Fruit fly (Drosophila melanogaster) whole organism, embryonic: Measurements from ENCODE around the gene mldr.

Experiments used
- Abd-B ChIP-seq: fragments of 200-800 bp; sonication (Bioruptor generic); optimal IDR thresholded peaks from 2 replicates; lab custom pipeline; 2018; ENCODE audit warnings: missing biosample characterization, mild to moderate bottlenecking, missing genetic modification characterization, moderate library complexity
- Blimp-1 ChIP-seq: fragments of 200-800 bp; sonication (Bioruptor generic); optimal IDR thresholded peaks from 3 replicates; lab custom pipeline; 2018; ENCODE audit warnings: missing biosample characterization, missing genetic modification characterization, mild to moderate bottlenecking, moderate library complexity, missing genetic modification reagents
- CG10274 ChIP-seq: fragments of 200-800 bp; sonication (Bioruptor generic); optimal IDR thresholded peaks from 3 replicates; lab custom pipeline; 2017; ENCODE audit warnings: missing biosample characterization, mild to moderate bottlenecking, missing genetic modification characterization
- CG11093 ChIP-seq: fragments of 200-800 bp; sonication (Bioruptor generic); IDR thresholded peaks from 3 replicates; pipeline ENCODE4 v1.3.6; 2022; ENCODE audit warnings: missing biosample characterization, missing genetic modification characterization
- CG12071 ChIP-seq: fragments of 200-800 bp; sonication (Bioruptor generic); optimal IDR thresholded peaks from 3 replicates; lab custom pipeline; 2018; ENCODE audit warnings: missing biosample characterization, mild to moderate bottlenecking, missing genetic modification characterization
- CG1603 ChIP-seq: fragments of 200-800 bp; sonication (Bioruptor generic); optimal IDR thresholded peaks from 2 replicates; lab custom pipeline; 2019; ENCODE audit warnings: missing biosample characterization, mild to moderate bottlenecking, missing genetic modification characterization, moderate library complexity
- CG17359 ChIP-seq: fragments of 200-800 bp; sonication (Bioruptor generic); optimal IDR thresholded peaks from 3 replicates; lab custom pipeline; 2018; ENCODE audit warnings: missing biosample characterization, mild to moderate bottlenecking, missing genetic modification characterization, moderate library complexity
- CG17912 ChIP-seq: fragments of 200-800 bp; sonication (Bioruptor generic); optimal IDR thresholded peaks from 2 replicates; lab custom pipeline; 2018; ENCODE audit warnings: missing biosample characterization, mild to moderate bottlenecking, missing genetic modification characterization
- CG1792 ChIP-seq: fragments of 200-800 bp; sonication (Bioruptor generic); optimal IDR thresholded peaks from 2 replicates; lab custom pipeline; 2016; ENCODE audit warnings: missing biosample characterization, missing genetic modification characterization
- CG18011 ChIP-seq: fragments of 200-800 bp; sonication (Bioruptor generic); optimal IDR thresholded peaks from 2 replicates; lab custom pipeline; 2017; ENCODE audit warnings: missing biosample characterization, missing genetic modification characterization, mild to moderate bottlenecking, moderate library complexity, missing genotype
- CG2129 ChIP-seq: fragments of 200-800 bp; sonication (Bioruptor generic); IDR thresholded peaks from 2 replicates; pipeline ENCODE4 v1.3.6; 2022; ENCODE audit warnings: missing biosample characterization, missing genetic modification characterization; ENCODE audit not compliant: partially characterized antibody
- CG31441 ChIP-seq: fragments of 200-800 bp; sonication (Bioruptor generic); IDR thresholded peaks from 2 replicates; pipeline ENCODE4 v1.3.6; 2022; ENCODE audit warnings: missing biosample characterization, missing genetic modification characterization
- CG32772 ChIP-seq: fragments of 200-800 bp; sonication (Bioruptor generic); IDR thresholded peaks from 2 replicates; pipeline ENCODE4 v1.3.6; 2022; ENCODE audit warnings: missing biosample characterization, missing genetic modification characterization
- CG3407 ChIP-seq: fragments of 200-800 bp; sonication (Bioruptor generic); optimal IDR thresholded peaks from 2 replicates; lab custom pipeline; 2018; ENCODE audit warnings: missing biosample characterization, mild to moderate bottlenecking, missing genetic modification characterization
- CG4282 ChIP-seq: fragments of 200-800 bp; sonication (Bioruptor generic); optimal IDR thresholded peaks from 2 replicates; lab custom pipeline; 2016; ENCODE audit warnings: missing biosample characterization, missing genetic modification characterization
- CG6791 ChIP-seq: fragments of 200-800 bp; sonication (Bioruptor generic); IDR thresholded peaks from 3 replicates; pipeline ENCODE4 v1.3.6; 2022; ENCODE audit warnings: missing biosample characterization, missing genetic modification characterization; ENCODE audit not compliant: partially characterized antibody
- CG7271 ChIP-seq: fragments of 200-800 bp; sonication (Bioruptor generic); optimal IDR thresholded peaks from 2 replicates; lab custom pipeline; 2018; ENCODE audit warnings: missing biosample characterization, mild to moderate bottlenecking, missing genetic modification characterization, moderate library complexity
- CG7745 ChIP-seq: fragments of 200-800 bp; sonication (Bioruptor generic); optimal IDR thresholded peaks from 2 replicates; lab custom pipeline; 2018; ENCODE audit warnings: missing biosample characterization, mild to moderate bottlenecking, missing genetic modification characterization, moderate library complexity
- CG7786 ChIP-seq: fragments of 200-800 bp; sonication (Bioruptor generic); optimal IDR thresholded peaks from 2 replicates; lab custom pipeline; 2016; ENCODE audit warnings: missing biosample characterization, missing genetic modification characterization
- Camta ChIP-seq: fragments of 200-800 bp; sonication (Bioruptor generic); optimal IDR thresholded peaks from 2 replicates; lab custom pipeline; 2016; ENCODE audit warnings: missing biosample characterization, missing genetic modification characterization
- Chrac-16 ChIP-seq: fragments of 200-800 bp; sonication (Bioruptor generic); optimal IDR thresholded peaks from 3 replicates; lab custom pipeline; 2016; ENCODE audit warnings: missing biosample characterization, missing genetic modification characterization
- Deaf1 ChIP-seq: fragments of 200-800 bp; optimal IDR thresholded peaks from 3 replicates; lab custom pipeline; 2019; ENCODE audit warnings: missing biosample characterization, mild to moderate bottlenecking, missing genetic modification characterization, moderate library complexity
- Dek ChIP-seq: fragments of 200-800 bp; sonication (Bioruptor generic); optimal IDR thresholded peaks from 3 replicates; lab custom pipeline; 2019; ENCODE audit warnings: missing biosample characterization, mild to moderate bottlenecking, missing genetic modification characterization, moderate library complexity
- Dp ChIP-seq: fragments of 200-800 bp; sonication (Bioruptor generic); optimal IDR thresholded peaks from 2 replicates; lab custom pipeline; 2018; ENCODE audit warnings: missing biosample characterization, mild to moderate bottlenecking, missing genetic modification characterization, moderate library complexity
- Fer3 ChIP-seq: fragments of 200-800 bp; sonication (Bioruptor generic); optimal IDR thresholded peaks from 2 replicates; lab custom pipeline; 2018; ENCODE audit warnings: missing biosample characterization, mild to moderate bottlenecking, missing genetic modification characterization, moderate library complexity
- Hmr ChIP-seq: fragments of 200-800 bp; sonication (Bioruptor generic); optimal IDR thresholded peaks from 3 replicates; lab custom pipeline; 2017; ENCODE audit warnings: mild to moderate bottlenecking, missing biosample characterization, missing genetic modification reagents, missing genetic modification characterization
- Jarid2 ChIP-seq: fragments of 200-800 bp; sonication (Bioruptor generic); optimal IDR thresholded peaks from 3 replicates; lab custom pipeline; 2017; ENCODE audit warnings: mild to moderate bottlenecking, missing biosample characterization, missing genetic modification reagents, missing genetic modification characterization
- Meics ChIP-seq: fragments of 200-800 bp; sonication (Bioruptor generic); optimal IDR thresholded peaks from 2 replicates; lab custom pipeline; 2017; ENCODE audit warnings: missing biosample characterization, mild to moderate bottlenecking, missing genetic modification characterization
- Opbp ChIP-seq: fragments of 200-800 bp; sonication (Bioruptor generic); IDR thresholded peaks from 3 replicates; pipeline ENCODE4 v1.3.6; 2022; ENCODE audit warnings: missing biosample characterization, missing genetic modification characterization; ENCODE audit not compliant: partially characterized antibody
- Vsx1 ChIP-seq: fragments of 200-800 bp; sonication (Bioruptor generic); optimal IDR thresholded peaks from 2 replicates; lab custom pipeline; 2017; ENCODE audit warnings: missing biosample characterization, mild to moderate bottlenecking, missing genetic modification characterization, missing genetic modification reagents
- YL-1 ChIP-seq: fragments of 200-800 bp; sonication (Bioruptor generic); optimal IDR thresholded peaks from 3 replicates; lab custom pipeline; 2017; ENCODE audit warnings: missing biosample characterization, mild to moderate bottlenecking, missing genetic modification characterization
- ab ChIP-seq: fragments of 200-800 bp; sonication (Bioruptor generic); optimal IDR thresholded peaks from 2 replicates; lab custom pipeline; 2016; ENCODE audit warnings: missing biosample characterization, missing genetic modification characterization
- cg ChIP-seq: fragments of 200-800 bp; sonication (Bioruptor generic); optimal IDR thresholded peaks from 3 replicates; lab custom pipeline; 2019; ENCODE audit warnings: missing biosample characterization, mild to moderate bottlenecking, missing genetic modification characterization, moderate library complexity
- crp ChIP-seq, 2 experiments: fragments of 200-800 bp; sonication (Bioruptor generic); optimal IDR thresholded peaks; 2 replicates in 1 of 2; 3 replicates in 1 of 2; lab custom pipeline; 2017; ENCODE audit warnings: missing biosample characterization in 2 of 2, missing genetic modification characterization in 2 of 2, mild to moderate bottlenecking in 1 of 2, moderate library complexity in 1 of 2
- dm ChIP-seq: fragments of 200-800 bp; sonication (Bioruptor generic); optimal IDR thresholded peaks from 3 replicates; lab custom pipeline; 2016; ENCODE audit warnings: missing biosample characterization, missing genetic modification characterization
- dysf ChIP-seq: fragments of 200-800 bp; sonication (Bioruptor generic); IDR thresholded peaks from 3 replicates; pipeline ENCODE4 v1.3.6; 2022; ENCODE audit warnings: missing biosample characterization, missing genetic modification characterization
- grau ChIP-seq: fragments of 200-800 bp; optimal IDR thresholded peaks from 3 replicates; lab custom pipeline; 2019; ENCODE audit warnings: missing biosample characterization, mild to moderate bottlenecking, missing genetic modification characterization, moderate library complexity
- her ChIP-seq: fragments of 200-800 bp; sonication (Bioruptor generic); optimal IDR thresholded peaks from 2 replicates; lab custom pipeline; 2016; ENCODE audit warnings: missing biosample characterization, missing genetic modification characterization
- inv ChIP-seq: fragments of 200-800 bp; sonication (Bioruptor generic); IDR thresholded peaks from 2 replicates; pipeline ENCODE4 v1.3.6; 2022; ENCODE audit warnings: missing biosample characterization, missing genetic modification characterization; ENCODE audit not compliant: partially characterized antibody
- jing ChIP-seq: fragments of 200-800 bp; sonication (Bioruptor generic); optimal IDR thresholded peaks from 2 replicates; lab custom pipeline; 2018; ENCODE audit warnings: missing biosample characterization, mild to moderate bottlenecking, missing genetic modification characterization
- lmd ChIP-seq: fragments of 200-800 bp; sonication (Bioruptor generic); IDR thresholded peaks from 2 replicates; pipeline ENCODE4 v1.3.6; 2022; ENCODE audit warnings: missing biosample characterization, missing genetic modification characterization
- nau ChIP-seq: fragments of 200-800 bp; sonication (Bioruptor generic); optimal IDR thresholded peaks from 3 replicates; lab custom pipeline; 2017; ENCODE audit warnings: missing biosample characterization, mild to moderate bottlenecking, missing genetic modification characterization, missing genetic modification reagents
- phol ChIP-seq: fragments of 200-800 bp; sonication (Bioruptor generic); optimal IDR thresholded peaks from 3 replicates; lab custom pipeline; 2018; ENCODE audit warnings: missing biosample characterization, mild to moderate bottlenecking, missing genetic modification characterization, moderate library complexity
- scrt ChIP-seq: fragments of 200-800 bp; sonication (Bioruptor generic); optimal IDR thresholded peaks from 2 replicates; lab custom pipeline; 2018; ENCODE audit warnings: missing biosample characterization, mild to moderate bottlenecking, missing genetic modification characterization, moderate library complexity
- sens ChIP-seq: fragments of 200-800 bp; sonication (Bioruptor generic); peaks from one replicate; lab custom pipeline; 2016; ENCODE audit warnings: missing biosample characterization, missing genetic modification characterization
- seq ChIP-seq: fragments of 200-800 bp; sonication (Bioruptor generic); IDR thresholded peaks from 2 replicates; pipeline ENCODE4 v1.3.6; 2022; ENCODE audit warnings: missing biosample characterization, missing genetic modification characterization
- stc ChIP-seq: fragments of 200-800 bp; sonication (Bioruptor generic); IDR thresholded peaks from 2 replicates; pipeline ENCODE4 v1.3.6; 2022; ENCODE audit warnings: missing biosample characterization, missing genetic modification characterization
- vnd ChIP-seq: fragments of 200-800 bp; sonication (Bioruptor generic); IDR thresholded peaks from 3 replicates; pipeline ENCODE4 v1.3.6; 2022; ENCODE audit warnings: missing biosample characterization, missing genetic modification characterization; ENCODE audit not compliant: partially characterized antibody
- z ChIP-seq: fragments of 200-800 bp; sonication (Bioruptor generic); IDR thresholded peaks from 3 replicates; pipeline ENCODE4 v1.3.6; 2022; ENCODE audit warnings: missing biosample characterization, missing genetic modification characterization
- zen2 ChIP-seq: fragments of 200-800 bp; sonication (Bioruptor generic); IDR thresholded peaks from 3 replicates; pipeline ENCODE4 v1.3.6; 2022; ENCODE audit warnings: missing biosample characterization, missing genetic modification characterization; ENCODE audit not compliant: partially characterized antibody

mldr gene

DNA sequence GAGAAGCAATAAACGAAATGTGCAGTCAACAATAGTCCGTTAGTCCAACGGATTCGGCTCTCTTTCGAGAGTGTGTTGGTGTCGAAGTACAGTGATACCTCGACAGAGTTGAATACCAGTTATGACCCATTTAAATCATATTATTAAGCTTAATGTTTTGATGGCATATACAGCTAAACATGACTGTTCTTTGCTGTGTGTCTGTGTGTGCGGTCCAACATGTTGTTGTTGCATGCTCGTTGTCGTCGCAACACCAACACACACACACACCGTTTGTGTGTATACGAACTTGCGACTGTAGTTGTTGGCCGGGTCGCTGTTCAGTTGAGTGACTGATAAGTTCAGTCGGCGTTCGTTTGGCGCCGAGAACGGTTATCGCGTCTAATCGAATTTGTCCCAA is 17.7 kb downstream of the mldr start, which contains the start of gene CG15894 (continued):
- peak; percentile 40 for TF ChIP-seq CG17359 (tag; lab: Kevin White, UChicago)
- TF ChIP-seq CG6791 (GFP tag; lab: Robert Waterston, UW), result no peak
- no peak for TF ChIP-seq Opbp (GFP tag; lab: Robert Waterston, UW)
- TF ChIP-seq z (GFP tag; lab: Robert Waterston, UW), result no peak
- no peak for TF ChIP-seq nau
- no peak for TF ChIP-seq Abd-B (GFP tag; lab: Kevin White, UChicago)
- no peak for TF ChIP-seq crp (GFP tag; optimal IDR thresholded peaks at IDR 0.05; lab: Kevin White, UChicago)
- TF ChIP-seq jing, result no peak
- no peak for TF ChIP-seq dm (GFP tag; lab: Kevin White, UChicago)
- no peak for TF ChIP-seq CG17912 (GFP tag; lab: Kevin White, UChicago)
- TF ChIP-seq Dek (tag; lab: Kevin White, UChicago), result no peak
- TF ChIP-seq lmd (GFP tag; lab: Robert Waterston, UW), result peak; percentile 21; the same call in 1 of the 2 replicates
- TF ChIP-seq scrt (GFP tag; lab: Kevin White, UChicago), result no peak
- no peak for TF ChIP-seq zen2 (GFP tag; lab: Robert Waterston, UW)
- no peak for TF ChIP-seq phol (tag; lab: Kevin White, UChicago)
- peak; percentile 6 for TF ChIP-seq CG12071 (GFP tag; lab: Kevin White, UChicago)
- TF ChIP-seq seq, result no peak
- no peak for TF ChIP-seq ab (GFP tag; lab: Kevin White, UChicago)
- TF ChIP-seq CG4282 (GFP tag; lab: Kevin White, UChicago), result no peak
- TF ChIP-seq Vsx1 (GFP tag; lab: Kevin White, UChicago), result no peak
- TF ChIP-seq Meics (GFP tag; lab: Kevin White, UChicago), result peak; percentile 6
- peak; percentile 68 for TF ChIP-seq sens
- TF ChIP-seq CG32772 (GFP tag; lab: Robert Waterston, UW), result no peak
- no peak for TF ChIP-seq CG2129 (GFP tag; lab: Robert Waterston, UW)
- TF ChIP-seq grau (tag; lab: Kevin White, UChicago), result peak; percentile 67
- no peak for TF ChIP-seq CG7786
- TF ChIP-seq Jarid2 (GFP tag; lab: Kevin White, UChicago), result no peak
- no peak for TF ChIP-seq CG1792 (GFP tag; lab: Kevin White, UChicago)
- TF ChIP-seq Blimp-1, result peak; percentile 3
- TF ChIP-seq CG7271 (tag; lab: Kevin White, UChicago), result no peak
- no peak for TF ChIP-seq CG31441 (GFP tag; lab: Robert Waterston, UW)
- no peak for TF ChIP-seq CG10274
- no peak for TF ChIP-seq YL-1
- TF ChIP-seq Chrac-16 (GFP tag; lab: Kevin White, UChicago), result no peak
- TF ChIP-seq inv, result no peak
- no peak for TF ChIP-seq dysf (GFP tag; lab: Robert Waterston, UW)
- no peak for TF ChIP-seq stc
- no peak for TF ChIP-seq CG18011 (GFP tag; lab: Kevin White, UChicago)
- TF ChIP-seq Camta (GFP tag; lab: Kevin White, UChicago), result no peak
- TF ChIP-seq CG3407 (GFP tag; lab: Kevin White, UChicago), result no peak
- peak; percentile 39 for TF ChIP-seq Deaf1 (tag; lab: Kevin White, UChicago)
- no peak for TF ChIP-seq CG7745
- TF ChIP-seq Dp, result no peak
- TF ChIP-seq CG1603 (tag; lab: Kevin White, UChicago), result peak; percentile 42
- TF ChIP-seq her (GFP tag; lab: Kevin White, UChicago), result no peak
- TF ChIP-seq vnd (GFP tag; lab: Robert Waterston, UW), result no peak
- no peak for TF ChIP-seq CG11093 (GFP tag; lab: Robert Waterston, UW)
- peak; percentile 62 for TF ChIP-seq cg
- TF ChIP-seq Hmr, result peak; percentile 35
- TF ChIP-seq Fer3 (tag; lab: Kevin White, UChicago), result no peak
